Worm (Caenorhabditis elegans) whole organism, L3 larva: Measurements from ENCODE around the gene hrpf-2.
"Not testable (repeated sequence)": the region's sequence is repeated elsewhere in the genome, so short reads cannot be mapped to it uniquely, and the experiment has no call there.

Experiments used
- R02D3.7 ChIP-seq: fragments of 150-350 bp; optimal IDR thresholded peaks from 2 replicates; lab custom pipeline; 2014; ENCODE audit warnings: missing biosample characterization, missing genetic modification characterization
- ZK546.5 ChIP-seq: sonication (generic microtip); optimal IDR thresholded peaks from 2 replicates; lab custom pipeline; 2017; ENCODE audit warnings: missing biosample characterization, missing genetic modification characterization
- aly-2 ChIP-seq: fragments of 150-350 bp; optimal IDR thresholded peaks from 2 replicates; lab custom pipeline; 2014; ENCODE audit warnings: missing biosample characterization, missing genetic modification characterization
- ceh-16 ChIP-seq: sonication (generic microtip); optimal IDR thresholded peaks from 2 replicates; lab custom pipeline; 2017; ENCODE audit warnings: missing biosample characterization, missing genetic modification characterization
- ceh-28 ChIP-seq: fragments of 150-350 bp; optimal IDR thresholded peaks from 2 replicates; lab custom pipeline; 2014; ENCODE audit warnings: missing biosample characterization, missing genetic modification reagents, missing genetic modification characterization
- ceh-9 ChIP-seq: sonication (generic microtip); optimal IDR thresholded peaks from 2 replicates; lab custom pipeline; 2018; ENCODE audit warnings: missing biosample characterization, missing genetic modification characterization
- daf-12 ChIP-seq: fragments of 150-350 bp; optimal IDR thresholded peaks from 2 replicates; lab custom pipeline; 2014; ENCODE audit warnings: missing biosample characterization, missing genetic modification reagents, missing genetic modification characterization
- egl-5 ChIP-seq: fragments of 150-350 bp; optimal IDR thresholded peaks from 2 replicates; lab custom pipeline; 2017; ENCODE audit warnings: missing biosample characterization, missing genetic modification reagents, missing genetic modification characterization, inconsistent platforms
- elt-1 ChIP-seq: fragments of 150-350 bp; optimal IDR thresholded peaks from 2 replicates; lab custom pipeline; 2014; ENCODE audit warnings: missing biosample characterization, missing genetic modification characterization
- elt-2 ChIP-seq: sonication (generic microtip); optimal IDR thresholded peaks from 2 replicates; lab custom pipeline; 2016; ENCODE audit warnings: missing genetic modification reagents, mild to moderate bottlenecking, missing genetic modification characterization, missing compliant biosample characterization
- elt-3 ChIP-seq, 3 experiments: fragments of 150-350 bp in 1 of 3; sonication (generic microtip) in 2 of 3; optimal IDR thresholded peaks; 2 replicates in 2 of 3; 4 replicates in 1 of 3; lab custom pipeline; 2014 to 2017; ENCODE audit warnings: missing biosample characterization in 3 of 3, missing genetic modification characterization in 3 of 3
- eor-1 ChIP-seq, 2 experiments: fragments of 150-350 bp; optimal IDR thresholded peaks; 2 replicates each; lab custom pipeline; 2014 to 2018; ENCODE audit warnings: missing biosample characterization in 2 of 2, missing genetic modification characterization in 2 of 2
- fkh-2 ChIP-seq: fragments of 150-350 bp; optimal IDR thresholded peaks from 2 replicates; lab custom pipeline; 2014; ENCODE audit warnings: missing biosample characterization, missing genetic modification reagents, missing genetic modification characterization
- fos-1 ChIP-seq: fragments of 150-350 bp; optimal IDR thresholded peaks from 2 replicates; lab custom pipeline; 2014; ENCODE audit warnings: missing biosample characterization, missing genetic modification characterization
- hmg-11 ChIP-seq: sonication (generic microtip); optimal IDR thresholded peaks from 2 replicates; lab custom pipeline; 2016; ENCODE audit warnings: missing genetic modification characterization, missing compliant biosample characterization
- lin-15B ChIP-seq: fragments of 150-350 bp; optimal IDR thresholded peaks from 2 replicates; lab custom pipeline; 2014; ENCODE audit warnings: missing biosample characterization, missing genetic modification characterization
- lin-39 ChIP-seq: fragments of 150-350 bp; optimal IDR thresholded peaks from 2 replicates; lab custom pipeline; 2018; ENCODE audit warnings: missing biosample characterization, missing genetic modification reagents, missing genetic modification characterization
- lsy-12 ChIP-seq: sonication (generic microtip); optimal IDR thresholded peaks from 2 replicates; lab custom pipeline; 2016; ENCODE audit warnings: mild to moderate bottlenecking, missing genetic modification characterization, missing compliant biosample characterization
- mml-1 ChIP-seq: fragments of 150-350 bp; sonication (generic microtip); optimal IDR thresholded peaks from 3 replicates; lab custom pipeline; 2014; ENCODE audit warnings: missing biosample characterization, missing genetic modification characterization
- nfya-1 ChIP-seq: sonication (generic microtip); optimal IDR thresholded peaks from 2 replicates; lab custom pipeline; 2017; ENCODE audit warnings: missing genetic modification characterization, mild to moderate bottlenecking, missing compliant biosample characterization, antibody characterized with exemption, moderate library complexity; ENCODE audit not compliant: insufficient read depth
- nhr-11 ChIP-seq: fragments of 150-350 bp; optimal IDR thresholded peaks from 2 replicates; lab custom pipeline; 2014; ENCODE audit warnings: missing biosample characterization, missing genetic modification characterization
- nhr-23 ChIP-seq: fragments of 150-350 bp; optimal IDR thresholded peaks from 2 replicates; lab custom pipeline; 2014; ENCODE audit warnings: missing biosample characterization, missing genetic modification reagents, missing genetic modification characterization
- nhr-237 ChIP-seq: fragments of 150-350 bp; optimal IDR thresholded peaks from 2 replicates; lab custom pipeline; 2014; ENCODE audit warnings: missing biosample characterization, missing genetic modification characterization
- nhr-25 ChIP-seq: sonication (generic microtip); optimal IDR thresholded peaks from 2 replicates; lab custom pipeline; 2017; ENCODE audit warnings: missing biosample characterization, missing genetic modification characterization
- nhr-28 ChIP-seq: fragments of 150-350 bp; optimal IDR thresholded peaks from 2 replicates; lab custom pipeline; 2014; ENCODE audit warnings: missing biosample characterization, missing genetic modification characterization
- nhr-43 ChIP-seq: sonication (generic microtip); optimal IDR thresholded peaks from 2 replicates; lab custom pipeline; 2016; ENCODE audit warnings: mild to moderate bottlenecking, missing genetic modification characterization, missing compliant biosample characterization; ENCODE audit not compliant: poor library complexity, severe bottlenecking
- nhr-76 ChIP-seq: fragments of 150-350 bp; sonication (generic microtip); optimal IDR thresholded peaks from 5 replicates; lab custom pipeline; 2014; ENCODE audit warnings: missing biosample characterization, missing genetic modification characterization
- nhr-77 ChIP-seq: fragments of 150-350 bp; optimal IDR thresholded peaks from 2 replicates; lab custom pipeline; 2014; ENCODE audit warnings: missing biosample characterization, missing genetic modification characterization
- pha-4 ChIP-seq: fragments of 150-350 bp; optimal IDR thresholded peaks from 2 replicates; lab custom pipeline; 2014; ENCODE audit warnings: missing biosample characterization, missing genetic modification reagents, missing genetic modification characterization
- pqm-1 ChIP-seq: fragments of 150-350 bp; optimal IDR thresholded peaks from 2 replicates; lab custom pipeline; 2017; ENCODE audit warnings: missing biosample characterization, missing genetic modification characterization, inconsistent platforms
- skn-1 ChIP-seq: fragments of 150-350 bp; optimal IDR thresholded peaks from 2 replicates; lab custom pipeline; 2014; ENCODE audit warnings: missing biosample characterization, missing genetic modification characterization
- tbx-2 ChIP-seq: sonication (generic microtip); optimal IDR thresholded peaks from 2 replicates; lab custom pipeline; 2016; ENCODE audit warnings: mild to moderate bottlenecking, missing genetic modification characterization, missing compliant biosample characterization
- unc-39 ChIP-seq: sonication (generic microtip); optimal IDR thresholded peaks from 4 replicates; lab custom pipeline; 2017; ENCODE audit warnings: missing biosample characterization, missing genetic modification characterization
- unc-62 ChIP-seq: fragments of 150-350 bp; sonication (generic microtip); optimal IDR thresholded peaks from 4 replicates; lab custom pipeline; 2014; ENCODE audit warnings: missing biosample characterization, missing genetic modification reagents, missing genetic modification characterization
- ztf-11 ChIP-seq: fragments of 150-350 bp; optimal IDR thresholded peaks from 2 replicates; lab custom pipeline; 2014; ENCODE audit warnings: missing biosample characterization, missing genetic modification characterization

The hrpf-2 gene

DNA sequence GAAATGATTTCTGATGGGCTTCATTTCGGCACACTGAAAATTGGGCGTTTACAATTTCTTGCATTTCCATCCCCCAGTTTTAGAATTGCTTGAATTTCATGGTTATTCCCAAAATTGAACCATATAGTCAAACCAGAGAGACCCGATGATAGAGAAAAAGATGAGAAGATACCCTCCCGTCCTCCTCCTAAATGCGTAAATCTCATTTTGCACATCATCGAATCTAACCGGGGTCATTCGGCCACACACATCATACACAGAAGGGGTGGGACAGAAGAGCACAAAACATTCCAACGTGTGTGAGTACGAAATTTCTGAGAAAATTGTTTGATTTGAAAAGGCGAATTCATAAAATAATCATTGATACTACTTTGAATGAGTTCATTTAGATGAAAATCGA is 12.7 kb downstream of the hrpf-2 start:
- TF ChIP-seq fos-1 (tag; lab: Kevin White, UChicago) (no peak), aly-2 (tag; lab: Kevin White, UChicago) (no peak), eor-1 (tag; optimal IDR thresholded peaks at IDR 0.05; lab: Kevin White, UChicago) (no peak), ceh-16 (tag; lab: Kevin White, UChicago) (no peak), ztf-11 (tag; lab: Kevin White, UChicago) (no peak), fkh-2 (tag; lab: Kevin White, UChicago) (no peak), ZK546.5 (no peak), nfya-1 (no peak), tbx-2 (tag; lab: Kevin White, UChicago) (no peak), elt-3 (tag; optimal IDR thresholded peaks at IDR 0.05; lab: Kevin White, UChicago) (no peak), elt-2 (tag; lab: Kevin White, UChicago) (no peak), nhr-23 (tag; lab: Kevin White, UChicago) (no peak), egl-5 (no peak), ceh-28 (tag; lab: Kevin White, UChicago) (no peak), pha-4 (no peak), unc-39 (tag; lab: Kevin White, UChicago) (no peak), nhr-43 (no peak), ceh-9 (tag; lab: Kevin White, UChicago) (no peak), R02D3.7 (no peak), nhr-28 (no peak)

DNA sequence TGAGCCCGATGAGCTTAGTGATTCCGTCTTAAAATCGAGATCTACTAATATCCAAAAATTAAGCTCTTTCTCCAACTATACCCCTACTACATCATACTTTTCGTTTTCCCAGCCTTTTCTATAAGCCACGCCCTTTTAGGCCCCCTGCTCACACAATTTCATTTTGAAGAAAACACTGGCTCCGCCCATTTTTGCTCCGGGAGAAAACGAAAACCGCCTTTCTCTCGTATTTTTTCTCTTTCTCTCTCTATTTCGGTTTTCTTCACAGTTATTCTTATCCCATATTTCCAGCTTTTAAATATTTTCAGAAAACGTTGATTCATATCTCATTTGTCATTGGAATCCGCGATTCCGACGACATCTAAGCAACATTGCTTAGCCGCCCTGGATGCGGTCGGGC is 14.7 kb downstream of the hrpf-2 start, which contains the start of gene Y73B6BL.47:
TSS of gene Y73B6BL.47 (plus strand) at position 301 of the 400 bp plus-strand sequence.
- TF ChIP-seq unc-62 (no peak), fos-1 (tag; lab: Kevin White, UChicago) (no peak), nhr-11 (tag; lab: Kevin White, UChicago) (no peak), lin-39 (no peak), lin-15B (no peak), pqm-1 (no peak), nhr-237 (tag; lab: Kevin White, UChicago) (no peak)
- TF ChIP-seq, all 47 proteins: peak for 0

DNA sequence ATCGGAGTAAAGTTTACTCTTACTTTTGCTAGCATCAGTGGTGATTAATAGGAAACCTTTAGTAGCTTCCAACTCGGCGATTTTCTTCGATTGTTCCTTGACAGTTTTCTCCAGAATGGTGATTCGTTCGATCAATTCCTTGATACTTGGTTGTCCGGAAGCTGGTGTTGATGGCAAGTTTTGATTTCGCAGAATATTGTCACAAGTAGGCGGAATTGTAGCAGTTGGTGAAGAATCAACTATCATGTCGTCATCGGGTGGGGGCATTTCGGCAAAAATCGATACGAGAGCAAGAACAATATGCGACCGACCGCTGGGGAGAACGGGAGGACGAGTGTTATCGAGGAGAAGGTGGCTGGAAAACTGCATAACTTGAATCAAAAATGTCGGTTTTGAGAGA is 29.1 kb downstream of the hrpf-2 start, which contains the start of gene Y73B6BL.289:
TSS of gene Y73B6BL.289 (plus strand) at position 301 of the 400 bp plus-strand sequence.
- not testable (repeated sequence) for TF ChIP-seq nhr-25, nhr-237, elt-1 (tag; lab: Kevin White, UChicago)

DNA sequence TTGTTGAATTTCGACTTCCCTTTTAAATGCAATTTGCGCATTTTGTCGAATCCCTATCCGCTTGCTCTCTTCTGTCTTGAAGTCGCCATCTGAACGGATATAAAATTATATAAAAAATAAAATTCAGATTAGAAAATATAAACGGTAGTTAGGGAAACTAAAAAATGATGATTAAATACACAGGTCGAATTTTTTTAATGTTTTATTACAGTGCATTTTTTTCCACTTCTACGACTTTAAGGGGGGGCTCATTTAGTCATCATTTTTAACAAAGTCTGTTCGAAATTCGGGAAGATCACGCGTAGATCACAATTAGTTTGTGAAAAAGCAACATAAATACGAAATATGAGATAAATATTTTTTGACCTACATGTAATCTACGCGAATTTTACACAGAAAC is 33.4 kb downstream of the hrpf-2 start, which contains the start of gene Y73B6BL.14:
TSS of gene Y73B6BL.14 (minus strand) at position 101 of the 400 bp plus-strand sequence.
- TF ChIP-seq nhr-77 (tag; lab: Kevin White, UChicago) (no peak), nhr-237 (tag; lab: Kevin White, UChicago) (no peak), lin-39 (no peak), lsy-12 (tag; lab: Kevin White, UChicago) (no peak), hmg-11 (no peak), daf-12 (no peak), skn-1 (no peak), ztf-11 (tag; lab: Kevin White, UChicago) (no peak)

DNA sequence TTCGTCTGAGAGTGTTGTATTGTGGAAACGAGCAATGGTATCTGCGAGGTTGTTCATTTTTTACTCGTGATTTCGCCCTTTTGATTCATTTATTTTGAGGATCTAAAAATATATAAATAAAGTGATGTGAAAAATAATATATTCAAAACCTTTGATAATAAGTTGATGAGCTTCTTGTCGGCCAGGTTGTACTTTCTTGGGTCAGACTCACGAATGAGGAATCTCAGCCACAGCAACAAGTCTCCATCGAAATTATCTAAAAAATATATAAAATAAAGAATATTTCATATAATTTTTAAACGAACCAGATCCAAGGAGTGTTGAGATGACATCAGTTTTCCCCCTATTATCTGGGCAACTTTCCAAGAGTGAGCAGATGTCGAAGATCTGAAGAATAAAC is 33.9 kb downstream of the hrpf-2 start, which contains the start of gene Y73B6BL.288:
TSS of gene Y73B6BL.288 (minus strand) at position 101 of the 400 bp plus-strand sequence.
- TF ChIP-seq lsy-12 (tag; lab: Kevin White, UChicago): no peak
- TF ChIP-seq mml-1 (tag; lab: Kevin White, UChicago): no peak
- no peak for TF ChIP-seq fos-1 (tag; lab: Kevin White, UChicago)
- TF ChIP-seq hmg-11: no peak
- TF ChIP-seq nhr-25 (tag; lab: Kevin White, UChicago): no peak
- no peak for TF ChIP-seq nhr-76 (tag; lab: Kevin White, UChicago)
